Worm (Caenorhabditis elegans) whole organism, late embryonic: Measurements from ENCODE around the gene ppm-2.

Source experiments
- ets-4 ChIP-seq: sonication (generic microtip); optimal IDR thresholded peaks from 2 replicates; lab custom pipeline; 2016; ENCODE audit warnings: missing genetic modification characterization, missing compliant biosample characterization
- lim-6 ChIP-seq: sonication (generic microtip); optimal IDR thresholded peaks from 2 replicates; lab custom pipeline; 2016; ENCODE audit warnings: missing genetic modification characterization, missing compliant biosample characterization
- sdc-2 ChIP-seq: sonication (generic microtip); optimal IDR thresholded peaks from 2 replicates; lab custom pipeline; 2016; ENCODE audit warnings: missing genotype, missing genetic modification characterization, missing compliant biosample characterization

- TF ChIP-seq lim-6 (tag; lab: Kevin White, UChicago) (no peak), sdc-2 (tag; lab: Kevin White, UChicago) (no peak), ets-4 (tag; lab: Kevin White, UChicago) (no peak)
These were observed 7.0 kb upstream of the ppm-2 start, which contains the start of gene pfas-1 for ce11 chrIII:4643262-4643661.
